Fruit fly (Drosophila melanogaster) whole organism, embryonic: ENCODE results near the gene CG5180.

Source experiments
- Aef1 ChIP-seq: fragments of 200-800 bp; sonication (Bioruptor generic); IDR thresholded peaks from 3 replicates; pipeline ENCODE4 v1.3.6; 2022; ENCODE audit warnings: missing biosample characterization, missing genetic modification characterization
- Asciz ChIP-seq: fragments of 200-800 bp; sonication (Bioruptor generic); optimal IDR thresholded peaks from 2 replicates; lab custom pipeline; 2017; ENCODE audit warnings: missing biosample characterization, mild to moderate bottlenecking, missing genetic modification characterization, missing genetic modification reagents
- CG10979 ChIP-seq: fragments of 200-800 bp; sonication (Bioruptor generic); optimal IDR thresholded peaks from 2 replicates; lab custom pipeline; 2018; ENCODE audit warnings: missing biosample characterization, mild to moderate bottlenecking, missing genetic modification characterization, moderate library complexity
- CG12071 ChIP-seq: fragments of 200-800 bp; sonication (Bioruptor generic); optimal IDR thresholded peaks from 3 replicates; lab custom pipeline; 2018; ENCODE audit warnings: missing biosample characterization, mild to moderate bottlenecking, missing genetic modification characterization
- CG12659 ChIP-seq: fragments of 200-800 bp; sonication (Bioruptor generic); optimal IDR thresholded peaks from 3 replicates; lab custom pipeline; 2017; ENCODE audit warnings: mild to moderate bottlenecking, missing biosample characterization, missing genetic modification reagents, missing genetic modification characterization
- CG13123 ChIP-seq: fragments of 200-800 bp; sonication (Bioruptor generic); optimal IDR thresholded peaks from 2 replicates; lab custom pipeline; 2016; ENCODE audit warnings: missing biosample characterization, missing genetic modification characterization
- CG13894 ChIP-seq: fragments of 200-800 bp; sonication (Bioruptor generic); optimal IDR thresholded peaks from 3 replicates; lab custom pipeline; 2018; ENCODE audit warnings: missing biosample characterization, mild to moderate bottlenecking, missing genetic modification characterization, moderate library complexity
- CG14860 ChIP-seq: fragments of 200-800 bp; sonication (Bioruptor generic); IDR thresholded peaks from 3 replicates; pipeline ENCODE4 v1.3.6; 2022; ENCODE audit warnings: missing biosample characterization, missing genetic modification characterization; ENCODE audit not compliant: partially characterized antibody
- CG1529 ChIP-seq: fragments of 200-800 bp; sonication (Bioruptor generic); optimal IDR thresholded peaks from 3 replicates; lab custom pipeline; 2018; ENCODE audit warnings: missing biosample characterization, missing genetic modification characterization
- CG2202 ChIP-seq: fragments of 200-800 bp; sonication (Bioruptor generic); optimal IDR thresholded peaks from 2 replicates; lab custom pipeline; 2018; ENCODE audit warnings: missing biosample characterization, mild to moderate bottlenecking, missing genetic modification characterization
- CG31224 ChIP-seq: fragments of 200-800 bp; sonication (Bioruptor generic); IDR thresholded peaks from 2 replicates; pipeline ENCODE4 v1.3.6; 2022; ENCODE audit warnings: missing biosample characterization, missing genetic modification characterization
- CG32772 ChIP-seq: fragments of 200-800 bp; sonication (Bioruptor generic); IDR thresholded peaks from 2 replicates; pipeline ENCODE4 v1.3.6; 2022; ENCODE audit warnings: missing biosample characterization, missing genetic modification characterization
- CG3995 ChIP-seq: fragments of 200-800 bp; sonication (Bioruptor generic); optimal IDR thresholded peaks from 3 replicates; lab custom pipeline; 2016; ENCODE audit warnings: missing biosample characterization, missing genetic modification characterization
- CG7745 ChIP-seq: fragments of 200-800 bp; sonication (Bioruptor generic); optimal IDR thresholded peaks from 2 replicates; lab custom pipeline; 2018; ENCODE audit warnings: missing biosample characterization, mild to moderate bottlenecking, missing genetic modification characterization, moderate library complexity
- CG7987 ChIP-seq: fragments of 200-800 bp; sonication (Bioruptor generic); optimal IDR thresholded peaks from 2 replicates; lab custom pipeline; 2018; ENCODE audit warnings: missing biosample characterization, mild to moderate bottlenecking, missing genetic modification characterization, moderate library complexity
- CG8281 ChIP-seq: fragments of 200-800 bp; sonication (Bioruptor generic); optimal IDR thresholded peaks from 2 replicates; lab custom pipeline; 2018; ENCODE audit warnings: missing biosample characterization, mild to moderate bottlenecking, missing genetic modification characterization, moderate library complexity
- CG9797 ChIP-seq: fragments of 200-800 bp; sonication (Bioruptor generic); optimal IDR thresholded peaks from 3 replicates; lab custom pipeline; 2018; ENCODE audit warnings: missing biosample characterization, mild to moderate bottlenecking, missing genetic modification characterization
- Chrac-16 ChIP-seq: fragments of 200-800 bp; sonication (Bioruptor generic); optimal IDR thresholded peaks from 3 replicates; lab custom pipeline; 2016; ENCODE audit warnings: missing biosample characterization, missing genetic modification characterization
- Dip2 ChIP-seq: fragments of 200-800 bp; sonication (Bioruptor generic); IDR thresholded peaks from 2 replicates; pipeline ENCODE4 v1.3.6; 2022; ENCODE audit warnings: missing biosample characterization, missing genetic modification characterization
- Dip3 ChIP-seq: fragments of 200-800 bp; sonication (Bioruptor generic); optimal IDR thresholded peaks from 3 replicates; lab custom pipeline; 2016; ENCODE audit warnings: missing biosample characterization, missing genetic modification characterization
- E2f1 ChIP-seq: fragments of 200-800 bp; sonication (Bioruptor generic); IDR thresholded peaks from 2 replicates; pipeline ENCODE4 v1.3.6; 2022; ENCODE audit warnings: missing biosample characterization, missing genetic modification characterization
- E2f2 ChIP-seq: fragments of 200-800 bp; sonication (Bioruptor generic); IDR thresholded peaks from 2 replicates; pipeline ENCODE4 v1.3.6; 2022; ENCODE audit warnings: missing biosample characterization, missing genetic modification characterization
- GATAe ChIP-seq: fragments of 200-800 bp; sonication (Bioruptor generic); conservative IDR thresholded peaks from 2 replicates; pipeline ENCODE4 v1.3.6; 2022; ENCODE audit warnings: missing biosample characterization, missing genetic modification characterization
- HLH4C ChIP-seq: fragments of 200-800 bp; sonication (Bioruptor generic); IDR thresholded peaks from 3 replicates; pipeline ENCODE4 v1.3.6; 2022; ENCODE audit warnings: missing biosample characterization, missing genetic modification characterization; ENCODE audit not compliant: partially characterized antibody
- Lpt ChIP-seq: fragments of >200 bp; optimal IDR thresholded peaks from 2 replicates; lab custom pipeline; 2018; ENCODE audit warnings: missing biosample characterization, missing genetic modification characterization
- Neu2 ChIP-seq: fragments of 200-800 bp; sonication (Bioruptor generic); optimal IDR thresholded peaks from 3 replicates; lab custom pipeline; 2016; ENCODE audit warnings: missing biosample characterization, missing genetic modification characterization, borderline replicate concordance
- Nf-YB ChIP-seq: fragments of 200-800 bp; sonication (Bioruptor generic); optimal IDR thresholded peaks from 3 replicates; lab custom pipeline; 2019; ENCODE audit warnings: missing biosample characterization, mild to moderate bottlenecking, missing genetic modification characterization, moderate library complexity
- NfI ChIP-seq: fragments of 200-800 bp; sonication (Bioruptor generic); optimal IDR thresholded peaks from 3 replicates; lab custom pipeline; 2018; ENCODE audit warnings: missing biosample characterization, mild to moderate bottlenecking, missing genetic modification characterization, moderate library complexity
- Ssrp ChIP-seq: fragments of 200-800 bp; sonication (Bioruptor generic); optimal IDR thresholded peaks from 2 replicates; lab custom pipeline; 2018; ENCODE audit warnings: missing biosample characterization, mild to moderate bottlenecking, missing genetic modification characterization, moderate library complexity
- bigmax ChIP-seq: fragments of 200-800 bp; sonication (Bioruptor generic); optimal IDR thresholded peaks from 2 replicates; lab custom pipeline; 2018; ENCODE audit warnings: missing biosample characterization, mild to moderate bottlenecking, missing genetic modification characterization
- br ChIP-seq: fragments of >200 bp; optimal IDR thresholded peaks from 2 replicates; lab custom pipeline; 2017
- bsh ChIP-seq, 2 experiments: fragments of 200-800 bp; sonication (Bioruptor generic); optimal IDR thresholded peaks; 2 replicates each; lab custom pipeline; 2017 to 2018; ENCODE audit warnings: mild to moderate bottlenecking in 2 of 2, missing biosample characterization in 2 of 2, missing genetic modification characterization in 2 of 2, moderate library complexity in 1 of 2
- cg ChIP-seq: fragments of 200-800 bp; sonication (Bioruptor generic); optimal IDR thresholded peaks from 3 replicates; lab custom pipeline; 2019; ENCODE audit warnings: missing biosample characterization, mild to moderate bottlenecking, missing genetic modification characterization, moderate library complexity
- chm ChIP-seq: fragments of 200-800 bp; sonication (Bioruptor generic); IDR thresholded peaks from 2 replicates; pipeline ENCODE4 v1.3.6; 2022; ENCODE audit warnings: missing biosample characterization, missing genetic modification characterization
- chn ChIP-seq: fragments of 200-800 bp; sonication (Bioruptor generic); optimal IDR thresholded peaks from 2 replicates; lab custom pipeline; 2016; ENCODE audit warnings: missing biosample characterization, missing genetic modification characterization
- crol ChIP-seq: fragments of 200-800 bp; sonication (Bioruptor generic); IDR thresholded peaks from 2 replicates; pipeline ENCODE4 v1.3.6; 2022; ENCODE audit warnings: missing biosample characterization, missing genetic modification characterization
- dan ChIP-seq: fragments of 200-800 bp; sonication (Bioruptor generic); IDR thresholded peaks from 2 replicates; pipeline ENCODE4 v1.3.6; 2022; ENCODE audit warnings: missing biosample characterization, missing genetic modification characterization
- exex ChIP-seq: fragments of 200-800 bp; sonication (Bioruptor generic); optimal IDR thresholded peaks from 4 replicates; lab custom pipeline; 2018; ENCODE audit warnings: missing biosample characterization, mild to moderate bottlenecking, missing genetic modification characterization, moderate library complexity
- fu2 ChIP-seq: fragments of 200-800 bp; sonication (Bioruptor generic); optimal IDR thresholded peaks from 2 replicates; lab custom pipeline; 2016; ENCODE audit warnings: missing biosample characterization, missing genetic modification characterization
- gce ChIP-seq: fragments of 200-800 bp; sonication (Bioruptor generic); IDR thresholded peaks from 3 replicates; pipeline ENCODE4 v1.3.6; 2022; ENCODE audit warnings: missing biosample characterization, missing genetic modification characterization
- gcm2 ChIP-seq: fragments of 200-800 bp; sonication (Bioruptor generic); optimal IDR thresholded peaks from 2 replicates; lab custom pipeline; 2016; ENCODE audit warnings: missing biosample characterization, missing genetic modification characterization
- odd ChIP-seq: fragments of 200-800 bp; sonication (Bioruptor generic); optimal IDR thresholded peaks from 2 replicates; lab custom pipeline; 2017; ENCODE audit warnings: missing biosample characterization, mild to moderate bottlenecking, missing genetic modification characterization
- onecut ChIP-seq: fragments of 200-800 bp; sonication (Bioruptor generic); IDR thresholded peaks from 2 replicates; pipeline ENCODE4 v1.3.6; 2022; ENCODE audit warnings: missing biosample characterization, missing genetic modification characterization
- org-1 ChIP-seq: fragments of 200-800 bp; sonication (Bioruptor generic); optimal IDR thresholded peaks from 2 replicates; lab custom pipeline; 2017; ENCODE audit warnings: missing biosample characterization, missing genetic modification characterization
- pho ChIP-seq: fragments of 200-800 bp; sonication (Bioruptor generic); optimal IDR thresholded peaks from 2 replicates; lab custom pipeline; 2016; ENCODE audit warnings: missing biosample characterization, missing genetic modification characterization
- ro ChIP-seq: fragments of 200-800 bp; sonication (Bioruptor generic); IDR thresholded peaks from 2 replicates; pipeline ENCODE4 v1.3.6; 2022; ENCODE audit warnings: missing biosample characterization, missing genetic modification characterization
- tgo ChIP-seq: fragments of 200-800 bp; sonication (Bioruptor generic); IDR thresholded peaks from 3 replicates; pipeline ENCODE4 v1.3.6; 2022; ENCODE audit warnings: missing biosample characterization, missing genetic modification characterization
- trem ChIP-seq: fragments of 200-800 bp; optimal IDR thresholded peaks from 3 replicates; lab custom pipeline; 2019; ENCODE audit warnings: missing biosample characterization, mild to moderate bottlenecking, missing genetic modification characterization, moderate library complexity
- usp ChIP-seq: fragments of >200 bp; optimal IDR thresholded peaks from 2 replicates; lab custom pipeline; 2017; ENCODE audit warnings: missing biosample characterization, missing genetic modification characterization
- zfh1 ChIP-seq: fragments of 200-800 bp; sonication (Bioruptor generic); IDR thresholded peaks from 3 replicates; pipeline ENCODE4 v1.3.6; 2022; ENCODE audit warnings: missing biosample characterization, missing genetic modification characterization

The CG5180 gene

DNA sequence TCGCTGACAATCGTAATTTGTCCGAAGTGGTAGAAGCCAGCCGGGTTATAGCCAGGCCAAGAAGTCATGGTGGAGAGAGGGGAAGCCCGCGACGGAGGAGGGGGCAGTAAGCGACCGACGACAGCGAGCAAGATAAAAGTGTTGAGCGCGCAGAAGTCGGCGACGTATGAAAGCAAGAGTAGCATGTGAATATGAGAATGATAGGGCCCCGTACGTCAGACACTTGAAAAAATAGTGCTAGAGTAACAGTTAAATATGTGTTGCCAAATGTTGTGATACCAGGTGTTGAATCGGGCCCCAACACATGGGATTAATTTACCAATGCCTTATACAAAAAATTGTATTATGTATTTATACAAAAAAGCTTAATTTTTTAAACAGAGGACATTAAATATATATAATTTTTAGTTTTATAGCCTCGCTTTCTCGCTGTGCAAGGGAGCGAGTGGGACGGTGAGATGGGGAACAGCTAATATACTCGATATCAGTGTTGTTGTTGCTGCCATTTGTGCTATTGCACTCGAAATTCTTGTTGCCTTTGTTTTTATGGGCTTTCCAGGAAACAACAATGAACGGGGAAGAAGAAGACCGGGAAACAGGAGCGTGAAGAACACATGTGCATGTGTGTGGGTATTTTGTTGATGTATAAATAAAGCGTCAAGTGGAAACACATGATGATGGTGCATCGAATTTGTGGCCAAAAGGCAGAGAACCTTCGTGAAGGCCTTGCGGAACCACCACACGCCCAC is 7.7 kb upstream of the CG5180 start (continued):
- TF ChIP-seq Neu2 (GFP tag; lab: Kevin White, UChicago) (no peak), gce (GFP tag; lab: Robert Waterston, UW) (0 out of 3 replicates have a peak, but pooled peaks have one; percentile 20), CG31224 (peak; percentile 67; the same call in 1 of the 2 replicates), gcm2 (GFP tag; lab: Kevin White, UChicago) (peak; percentile 65), Chrac-16 (GFP tag; lab: Kevin White, UChicago) (peak; percentile 70), Aef1 (GFP tag; lab: Robert Waterston, UW) (peak; percentile 84), E2f1 (GFP tag; lab: Robert Waterston, UW) (peak; percentile 75), CG7987 (GFP tag; lab: Kevin White, UChicago) (peak; percentile 47), CG32772 (GFP tag; lab: Robert Waterston, UW) (peak; percentile 82), CG1529 (peak; percentile 77), bsh (GFP tag; optimal IDR thresholded peaks at IDR 0.05; lab: Kevin White, UChicago) (peak; percentile 76 to 91), fu2 (GFP tag; lab: Kevin White, UChicago) (no peak), pho (peak; percentile 17), odd (GFP tag; lab: Kevin White, UChicago) (peak; percentile 81), bigmax (no peak), CG8281 (tag; lab: Kevin White, UChicago) (peak; percentile 65), CG3995 (GFP tag; lab: Kevin White, UChicago) (peak; percentile 72), CG14860 (no peak), trem (tag; lab: Kevin White, UChicago) (peak; percentile 81), CG10979 (tag; lab: Kevin White, UChicago) (peak; percentile 92), cg (no peak), CG12659 (GFP tag; lab: Kevin White, UChicago) (peak; percentile 85), org-1 (peak; percentile 72), CG13123 (peak; percentile 43), Lpt (no peak), crol (peak; percentile 95), ro (GFP tag; lab: Robert Waterston, UW) (peak; percentile 63), CG9797 (GFP tag; lab: Kevin White, UChicago) (no peak), Nf-YB (GFP tag; lab: Kevin White, UChicago) (peak; percentile 54), usp (GFP tag; lab: Kevin White, UChicago) (no peak), tgo (GFP tag; lab: Robert Waterston, UW) (peak; percentile 89), chm (GFP tag; lab: Robert Waterston, UW) (peak; percentile 58), Ssrp (tag; lab: Kevin White, UChicago) (peak; percentile 89), HLH4C (GFP tag; lab: Robert Waterston, UW) (no peak), CG7745 (no peak), NfI (GFP tag; lab: Kevin White, UChicago) (peak; percentile 88), GATAe (GFP tag; lab: Robert Waterston, UW) (peak; percentile 75), zfh1 (GFP tag; lab: Robert Waterston, UW) (peak; percentile 89), Dip2 (GFP tag; lab: Robert Waterston, UW) (peak; percentile 54; the same call in 1 of the 2 replicates), exex (tag; lab: Kevin White, UChicago) (peak; percentile 84), dan (peak; percentile 62; the same call in 1 of the 2 replicates), CG13894 (tag; lab: Kevin White, UChicago) (peak; percentile 82), onecut (GFP tag; lab: Robert Waterston, UW) (peak; percentile 82), Asciz (peak; percentile 75), CG12071 (peak; percentile 66), E2f2 (GFP tag; lab: Robert Waterston, UW) (peak; percentile 42; the same call in 1 of the 2 replicates), Dip3 (no peak), br (lab: Kevin White, UChicago) (no peak), chn (GFP tag; lab: Kevin White, UChicago) (peak; percentile 55), CG2202 (tag; lab: Kevin White, UChicago) (peak; percentile 75)
